Worm (Caenorhabditis elegans) whole organism, L3 larva: Measurements from ENCODE around the gene ceh-23.

Source experiments
- ZK546.5 ChIP-seq: sonication (generic microtip); optimal IDR thresholded peaks from 2 replicates; lab custom pipeline; 2017; ENCODE audit warnings: missing biosample characterization, missing genetic modification characterization
- aly-2 ChIP-seq: fragments of 150-350 bp; optimal IDR thresholded peaks from 2 replicates; lab custom pipeline; 2014; ENCODE audit warnings: missing biosample characterization, missing genetic modification characterization
- fkh-10 ChIP-seq: sonication (generic microtip); optimal IDR thresholded peaks from 2 replicates; lab custom pipeline; 2017; ENCODE audit warnings: missing biosample characterization, missing genetic modification reagents, missing genetic modification characterization
- fkh-2 ChIP-seq: fragments of 150-350 bp; optimal IDR thresholded peaks from 2 replicates; lab custom pipeline; 2014; ENCODE audit warnings: missing biosample characterization, missing genetic modification reagents, missing genetic modification characterization
- lin-15B ChIP-seq: fragments of 150-350 bp; optimal IDR thresholded peaks from 2 replicates; lab custom pipeline; 2014; ENCODE audit warnings: missing biosample characterization, missing genetic modification characterization
- mdl-1 ChIP-seq: fragments of 150-350 bp; optimal IDR thresholded peaks from 2 replicates; lab custom pipeline; 2014; ENCODE audit warnings: missing biosample characterization, missing genetic modification characterization
- mml-1 ChIP-seq: fragments of 150-350 bp; sonication (generic microtip); optimal IDR thresholded peaks from 3 replicates; lab custom pipeline; 2014; ENCODE audit warnings: missing biosample characterization, missing genetic modification characterization
- nhr-237 ChIP-seq: fragments of 150-350 bp; optimal IDR thresholded peaks from 2 replicates; lab custom pipeline; 2014; ENCODE audit warnings: missing biosample characterization, missing genetic modification characterization
- nhr-25 ChIP-seq: sonication (generic microtip); optimal IDR thresholded peaks from 2 replicates; lab custom pipeline; 2017; ENCODE audit warnings: missing biosample characterization, missing genetic modification characterization
- nhr-28 ChIP-seq: fragments of 150-350 bp; optimal IDR thresholded peaks from 2 replicates; lab custom pipeline; 2014; ENCODE audit warnings: missing biosample characterization, missing genetic modification characterization
- snpc-4 ChIP-seq: fragments of 150-350 bp; optimal IDR thresholded peaks from 2 replicates; lab custom pipeline; 2014; ENCODE audit warnings: missing biosample characterization, missing genetic modification characterization
- unc-62 ChIP-seq: fragments of 150-350 bp; sonication (generic microtip); optimal IDR thresholded peaks from 4 replicates; lab custom pipeline; 2014; ENCODE audit warnings: missing biosample characterization, missing genetic modification reagents, missing genetic modification characterization
- ztf-11 ChIP-seq: fragments of 150-350 bp; optimal IDR thresholded peaks from 2 replicates; lab custom pipeline; 2014; ENCODE audit warnings: missing biosample characterization, missing genetic modification characterization

- TF ChIP-seq fkh-2 (tag; lab: Kevin White, UChicago) (no peak), ztf-11 (tag; lab: Kevin White, UChicago) (no peak), nhr-25 (tag; lab: Kevin White, UChicago) (no peak), nhr-237 (tag; lab: Kevin White, UChicago) (no peak), unc-62 (GFP tag; lab: Kevin White, UChicago) (no peak), lin-15B (tag; lab: Kevin White, UChicago) (no peak), fkh-10 (GFP tag; lab: Kevin White, UChicago) (no peak), ZK546.5 (tag; lab: Kevin White, UChicago) (no peak), mml-1 (tag; lab: Kevin White, UChicago) (no peak), mdl-1 (no peak), aly-2 (tag; lab: Kevin White, UChicago) (no peak), nhr-28 (no peak), snpc-4 (tag; lab: Kevin White, UChicago) (no peak)
These were observed 46.4 kb upstream of the ceh-23 start for ce11 chrIII:7792970-7793369.
